Fruit fly (Drosophila melanogaster) whole organism, embryonic: ENCODE results near the gene Ogdh.

Experiments
- CG9609 ChIP-seq: fragments of 200-800 bp; sonication (Bioruptor generic); optimal IDR thresholded peaks from 3 replicates; lab custom pipeline; 2016; ENCODE audit warnings: missing biosample characterization, missing genetic modification characterization
- NfI ChIP-seq: fragments of 200-800 bp; sonication (Bioruptor generic); optimal IDR thresholded peaks from 3 replicates; lab custom pipeline; 2018; ENCODE audit warnings: missing biosample characterization, mild to moderate bottlenecking, missing genetic modification characterization, moderate library complexity
- nerfin-2 ChIP-seq: fragments of 200-800 bp; sonication (Bioruptor generic); IDR thresholded peaks from 2 replicates; pipeline ENCODE4 v1.3.6; 2022; ENCODE audit warnings: missing biosample characterization, missing genetic modification characterization; ENCODE audit not compliant: partially characterized antibody

dm6 chr3L:16975638-16976528 is 21.3 kb downstream of the Ogdh start:
- TF ChIP-seq nerfin-2 (GFP tag; lab: Robert Waterston, UW) = no peak
- TF ChIP-seq CG9609 (GFP tag; lab: Kevin White, UChicago) = no peak
- TF ChIP-seq NfI (GFP tag; lab: Kevin White, UChicago) = no peak
